Worm (Caenorhabditis elegans): Measurements from ENCODE around the gene K10D11.4.

Gene K10D11.4

ce11 chrIV:13026762-13027161 is 32.5 kb upstream of the K10D11.4 start:
- TF ChIP-seq hsf-1 (GFP tag; IDR thresholded peaks at IDR 0.05) (0 out of 2 replicates have a peak, but pooled peaks have one; percentile 10), Y53F4B.3 (GFP tag; IDR thresholded peaks at IDR 0.05) (no peak), nhr-27 (tag; optimal IDR thresholded peaks at IDR 0.05) (no peak), bed-1 (GFP tag; IDR thresholded peaks at IDR 0.05) (no peak), C17E4.6 (GFP tag; IDR thresholded peaks at IDR 0.05) (no peak), aptf-3 (GFP tag; IDR thresholded peaks at IDR 0.05) (no peak), Y67H2A.10 (GFP tag; conservative IDR thresholded peaks at IDR 0.05) (no peak), attf-6 (GFP tag; IDR thresholded peaks at IDR 0.05) (no peak), egrh-3 (GFP tag; IDR thresholded peaks at IDR 0.05) (0 out of 2 replicates have a peak, but pooled peaks have one; percentile 5), ztf-25 (GFP tag; IDR thresholded peaks at IDR 0.05) (no peak), ama-1 (optimal IDR thresholded peaks at IDR 0.05) (no peak), ama-1 (GFP tag; optimal IDR thresholded peaks at IDR 0.05) (no peak), lin-54 (GFP tag; optimal IDR thresholded peaks at IDR 0.05) (no peak), him-1 (tag; optimal IDR thresholded peaks at IDR 0.05) (no peak), ceh-27 (GFP tag; optimal IDR thresholded peaks at IDR 0.05) (no peak), gei-17 (GFP tag; optimal IDR thresholded peaks at IDR 0.05) (no peak), ztf-3 (GFP tag; optimal IDR thresholded peaks at IDR 0.05) (no peak), ceh-58 (GFP tag; IDR thresholded peaks at IDR 0.05) (no peak), zim-3 (tag; optimal IDR thresholded peaks at IDR 0.05) (no peak), snpc-1.1 (tag; optimal IDR thresholded peaks at IDR 0.05; ENCODE audit: insufficient read depth) (no peak), Y56A3A.18 (GFP tag; IDR thresholded peaks at IDR 0.05) (peak; percentile 73; the same call in 1 of the 2 replicates), T26A5.8 (tag; optimal IDR thresholded peaks at IDR 0.05) (no peak), sdz-38 (tag; optimal IDR thresholded peaks at IDR 0.05) (no peak), ekl-4 (GFP tag; IDR thresholded peaks at IDR 0.05) (no peak), tbx-9 (tag; optimal IDR thresholded peaks at IDR 0.05; ENCODE audit: borderline replicate concordance) (no peak), F23B12.7 (tag; optimal IDR thresholded peaks at IDR 0.05; ENCODE audit: insufficient read depth) (no peak), cebp-2 (GFP tag; IDR thresholded peaks at IDR 0.05) (no peak), madf-6 (GFP tag; IDR thresholded peaks at IDR 0.05) (no peak), let-607 (tag; optimal IDR thresholded peaks at IDR 0.05) (peak; percentile 34 to 46), unc-62 (GFP tag; optimal IDR thresholded peaks at IDR 0.05) (no peak), snpc-4 (GFP tag; optimal IDR thresholded peaks at IDR 0.05) (no peak), snpc-4 (tag; optimal IDR thresholded peaks at IDR 0.05) (no peak), sea-2 (GFP tag; IDR thresholded peaks at IDR 0.05) (no peak), ceh-100 (GFP tag; IDR thresholded peaks at IDR 0.05) (no peak), F57A8.1 (GFP tag; optimal IDR thresholded peaks at IDR 0.05) (no peak), F55B11.4 (tag; optimal IDR thresholded peaks at IDR 0.05; ENCODE audit: borderline replicate concordance, insufficient read depth) (no peak), ccch-3 (GFP tag; optimal IDR thresholded peaks at IDR 0.05) (no peak), zfh-2 (GFP tag; conservative IDR thresholded peaks at IDR 0.05) (peak; percentile 36; the same call in 1 of the 2 replicates), mes-4 (tag; optimal IDR thresholded peaks at IDR 0.05) (no peak), unc-130 (GFP tag; optimal IDR thresholded peaks at IDR 0.05) (no peak), atf-7 (tag; optimal IDR thresholded peaks at IDR 0.05) (peak; percentile 63), nhr-80 (tag; optimal IDR thresholded peaks at IDR 0.05) (peak; percentile 98), F33H1.4 (GFP tag; IDR thresholded peaks at IDR 0.05) (no peak), lag-1 (GFP tag; IDR thresholded peaks at IDR 0.05) (no peak), dpl-1 (GFP tag; optimal IDR thresholded peaks at IDR 0.05) (no peak), lin-26 (GFP tag; IDR thresholded peaks at IDR 0.05) (no peak), K12H6.12 (tag; optimal IDR thresholded peaks at IDR 0.05) (no peak), somi-1 (GFP tag; optimal IDR thresholded peaks at IDR 0.05) (no peak), madf-3 (GFP tag; IDR thresholded peaks at IDR 0.05) (no peak), ztf-18 (tag; optimal IDR thresholded peaks at IDR 0.05) (no peak)

All from whole organism, young adult.